In the genomic region with DNA sequence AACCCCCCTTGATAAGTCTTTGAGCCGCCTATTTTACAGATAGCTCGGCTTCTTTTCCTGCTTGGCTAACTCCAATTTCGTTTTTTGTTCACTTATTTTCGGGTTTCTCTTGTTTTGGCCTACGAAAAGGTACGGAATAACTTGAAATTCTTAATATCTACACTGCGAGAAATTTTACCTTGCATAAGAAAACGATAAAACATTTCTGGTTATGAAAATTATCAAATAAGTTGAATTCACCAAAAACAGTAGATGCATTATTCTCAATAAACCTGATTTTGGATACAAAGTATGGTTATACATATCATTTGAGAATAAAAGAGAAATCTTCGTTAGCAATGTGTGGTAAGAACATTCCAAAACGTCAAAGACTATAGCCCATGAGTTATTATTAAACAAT, we compare ENCODE assay signal across 1 fruit fly cellular context.
TF ChIP-seq lines count a peak whose summit lies in the region.

No protein-coding gene starts in this region.

TF ChIP-seq in whole organism, embryonic, 481 proteins besides CTCF, POLR2A, EP300 and RAD21 (continued from another document and continues in another):
- TF ChIP-seq E2f2 (GFP tag; IDR thresholded peaks at IDR 0.05; lab: Robert Waterston, UW) = no peak
- no peak for TF ChIP-seq CG34422 (GFP tag; IDR thresholded peaks at IDR 0.05; lab: Robert Waterston, UW)
- TF ChIP-seq gce (GFP tag; IDR thresholded peaks at IDR 0.05; lab: Robert Waterston, UW) = no peak
- no peak for TF ChIP-seq hth (optimal IDR thresholded peaks at IDR 0.05; lab: Kevin White, UChicago)
- TF ChIP-seq CG4730 (GFP tag; IDR thresholded peaks at IDR 0.05; lab: Robert Waterston, UW) = no peak
- no peak for TF ChIP-seq CG15601 (tag; optimal IDR thresholded peaks at IDR 0.05; lab: Kevin White, UChicago)
- no peak for TF ChIP-seq CG17612 (GFP tag; IDR thresholded peaks at IDR 0.05; lab: Robert Waterston, UW)
- peak; percentile 68 for TF ChIP-seq unpg (GFP tag; optimal IDR thresholded peaks at IDR 0.05; lab: Kevin White, UChicago)
- peak; percentile 52 for TF ChIP-seq CG1603 (tag; optimal IDR thresholded peaks at IDR 0.05; lab: Kevin White, UChicago)
- TF ChIP-seq CG18619 (GFP tag; optimal IDR thresholded peaks at IDR 0.05; lab: Kevin White, UChicago) = no peak
- no peak for TF ChIP-seq br (optimal IDR thresholded peaks at IDR 0.05; lab: Kevin White, UChicago)
- TF ChIP-seq unc-4 (GFP tag; IDR thresholded peaks at IDR 0.05; lab: Robert Waterston, UW; ENCODE audit: partially characterized antibody) = no peak
- no peak for TF ChIP-seq z (GFP tag; IDR thresholded peaks at IDR 0.05; lab: Robert Waterston, UW)
- 0 out of 3 replicates have a peak, but pooled peaks have one; percentile 11 for TF ChIP-seq ci (GFP tag; IDR thresholded peaks at IDR 0.05; lab: Robert Waterston, UW)
- no peak for TF ChIP-seq seq (GFP tag; IDR thresholded peaks at IDR 0.05; lab: Robert Waterston, UW)
- TF ChIP-seq CG2129 (GFP tag; IDR thresholded peaks at IDR 0.05; lab: Robert Waterston, UW; ENCODE audit: partially characterized antibody) = no peak
- TF ChIP-seq MTF-1 (GFP tag; optimal IDR thresholded peaks at IDR 0.05; lab: Kevin White, UChicago; ENCODE audit: borderline replicate concordance) = no peak
- no peak for TF ChIP-seq CG10321 (GFP tag; IDR thresholded peaks at IDR 0.05; lab: Robert Waterston, UW)
- no peak for TF ChIP-seq CG8478 (optimal IDR thresholded peaks at IDR 0.05; lab: Kevin White, UChicago)
- no peak for TF ChIP-seq HLHmδ (GFP tag; optimal IDR thresholded peaks at IDR 0.05; lab: Kevin White, UChicago)
- TF ChIP-seq hkb (optimal IDR thresholded peaks at IDR 0.05; lab: Kevin White, UChicago) = no peak
- no peak for TF ChIP-seq hkb (GFP tag; IDR thresholded peaks at IDR 0.05; lab: Robert Waterston, UW)
- TF ChIP-seq zfh2 (GFP tag; optimal IDR thresholded peaks at IDR 0.05; lab: Kevin White, UChicago) = no peak
- TF ChIP-seq kni (GFP tag; optimal IDR thresholded peaks at IDR 0.05; lab: Kevin White, UChicago) = no peak
- peak in 1 of 2 experiments; percentile 59 for TF ChIP-seq eve (GFP tag; optimal IDR thresholded peaks at IDR 0.05; lab: Kevin White, UChicago)
- TF ChIP-seq Dref (GFP tag; IDR thresholded peaks at IDR 0.05; lab: Robert Waterston, UW) = no peak
- TF ChIP-seq CG12299 (tag; optimal IDR thresholded peaks at IDR 0.05; lab: Kevin White, UChicago) = no peak
- TF ChIP-seq CG4282 (GFP tag; optimal IDR thresholded peaks at IDR 0.05; lab: Kevin White, UChicago) = no peak
- no peak for TF ChIP-seq Awh (GFP tag; IDR thresholded peaks at IDR 0.05; lab: Robert Waterston, UW)
- TF ChIP-seq org-1 (GFP tag; optimal IDR thresholded peaks at IDR 0.05; lab: Kevin White, UChicago) = no peak
- TF ChIP-seq dmrt11E (tag; optimal IDR thresholded peaks at IDR 0.05; lab: Kevin White, UChicago) = peak; percentile 66
- TF ChIP-seq Ets97D (GFP tag; optimal IDR thresholded peaks at IDR 0.05; lab: Kevin White, UChicago) = no peak
- peak; percentile 19 for TF ChIP-seq gcm (GFP tag; optimal IDR thresholded peaks at IDR 0.05; lab: Kevin White, UChicago)
- TF ChIP-seq fd64A (GFP tag; optimal IDR thresholded peaks at IDR 0.05; lab: Kevin White, UChicago) = no peak
- no peak for TF ChIP-seq CG17186 (GFP tag; optimal IDR thresholded peaks at IDR 0.05; lab: Kevin White, UChicago)
- TF ChIP-seq Bteb2 (GFP tag; optimal IDR thresholded peaks at IDR 0.05; lab: Kevin White, UChicago) = no peak
- no peak for TF ChIP-seq hb (GFP tag; IDR thresholded peaks at IDR 0.05; lab: Robert Waterston, UW; ENCODE audit: partially characterized antibody)
- TF ChIP-seq crol (GFP tag; IDR thresholded peaks at IDR 0.05; lab: Robert Waterston, UW) = no peak
- no peak for TF ChIP-seq abd-A (tag; optimal IDR thresholded peaks at IDR 0.05; lab: Kevin White, UChicago)
- no peak for TF ChIP-seq Hr39 (optimal IDR thresholded peaks at IDR 0.05; lab: Kevin White, UChicago)
- no peak for TF ChIP-seq H15 (GFP tag; IDR thresholded peaks at IDR 0.05; lab: Robert Waterston, UW)
- TF ChIP-seq D (optimal IDR thresholded peaks at IDR 0.05; lab: Kevin White, UChicago) = no peak
- TF ChIP-seq D (GFP tag; optimal IDR thresholded peaks at IDR 0.05; lab: Kevin White, UChicago) = peak; percentile 35
- TF ChIP-seq grn (GFP tag; optimal IDR thresholded peaks at IDR 0.05; lab: Kevin White, UChicago) = no peak
- no peak for TF ChIP-seq ssp (GFP tag; IDR thresholded peaks at IDR 0.05; lab: Robert Waterston, UW)
- no peak for TF ChIP-seq ken (GFP tag; IDR thresholded peaks at IDR 0.05; lab: Robert Waterston, UW)
- TF ChIP-seq CG10979 (tag; optimal IDR thresholded peaks at IDR 0.05; lab: Kevin White, UChicago) = peak; percentile 59
- TF ChIP-seq pan (optimal IDR thresholded peaks at IDR 0.05; lab: Kevin White, UChicago) = no peak
- TF ChIP-seq pan (GFP tag; optimal IDR thresholded peaks at IDR 0.05 in 1 of 2, IDR thresholded peaks at IDR 0.05 in 1 of 2) = no peak
- no peak for TF ChIP-seq ERR (GFP tag; optimal IDR thresholded peaks at IDR 0.05; lab: Kevin White, UChicago)
- TF ChIP-seq CG1233 (GFP tag; optimal IDR thresholded peaks at IDR 0.05; lab: Kevin White, UChicago) = no peak
- TF ChIP-seq PHDP (tag; optimal IDR thresholded peaks at IDR 0.05; lab: Kevin White, UChicago) = peak; percentile 50
- TF ChIP-seq Atf6 (GFP tag; IDR thresholded peaks at IDR 0.05; lab: Robert Waterston, UW) = no peak
- TF ChIP-seq CG8924 (tag; optimal IDR thresholded peaks at IDR 0.05; lab: Kevin White, UChicago) = no peak
- TF ChIP-seq sug (tag; optimal IDR thresholded peaks at IDR 0.05; lab: Kevin White, UChicago) = no peak
- TF ChIP-seq CG34224 (GFP tag; IDR thresholded peaks at IDR 0.05; lab: Robert Waterston, UW; ENCODE audit: partially characterized antibody) = no peak
- no peak for TF ChIP-seq ftz-f1 (GFP tag; optimal IDR thresholded peaks at IDR 0.05; lab: Kevin White, UChicago)
- peak; percentile 7 for TF ChIP-seq Abd-B (GFP tag; optimal IDR thresholded peaks at IDR 0.05; lab: Kevin White, UChicago)
- no peak for TF ChIP-seq NfI (GFP tag; optimal IDR thresholded peaks at IDR 0.05; lab: Kevin White, UChicago)
- no peak for TF ChIP-seq Rx (GFP tag; IDR thresholded peaks at IDR 0.05; lab: Robert Waterston, UW)
- no peak for TF ChIP-seq Vsx1 (GFP tag; optimal IDR thresholded peaks at IDR 0.05; lab: Kevin White, UChicago)
- TF ChIP-seq Dek (tag; optimal IDR thresholded peaks at IDR 0.05; lab: Kevin White, UChicago) = no peak
- no peak for TF ChIP-seq Tbp (GFP tag; optimal IDR thresholded peaks at IDR 0.05; lab: Kevin White, UChicago)
- TF ChIP-seq yki (optimal IDR thresholded peaks at IDR 0.05; lab: Kevin White, UChicago) = no peak
- TF ChIP-seq vvl (GFP tag; IDR thresholded peaks at IDR 0.05; lab: Robert Waterston, UW) = peak; percentile 34; the same call in 1 of the 2 replicates
- no peak for TF ChIP-seq da (GFP tag; optimal IDR thresholded peaks at IDR 0.05; lab: Kevin White, UChicago)
- no peak for TF ChIP-seq CG13624 (GFP tag; optimal IDR thresholded peaks at IDR 0.05; lab: Kevin White, UChicago)
- no peak for TF ChIP-seq toy (GFP tag; IDR thresholded peaks at IDR 0.05; lab: Robert Waterston, UW)
- no peak for TF ChIP-seq wek (GFP tag; optimal IDR thresholded peaks at IDR 0.05; lab: Kevin White, UChicago)
- no peak for TF ChIP-seq CG32772 (GFP tag; IDR thresholded peaks at IDR 0.05; lab: Robert Waterston, UW)
- TF ChIP-seq Bgb (GFP tag; IDR thresholded peaks at IDR 0.05; lab: Robert Waterston, UW; ENCODE audit: partially characterized antibody) = no peak
- peak; percentile 60 for TF ChIP-seq dmrt99B (tag; optimal IDR thresholded peaks at IDR 0.05; lab: Kevin White, UChicago)
- peak; percentile 21 for TF ChIP-seq Sox100B (GFP tag; optimal IDR thresholded peaks at IDR 0.05; lab: Kevin White, UChicago)
- peak; percentile 52 for TF ChIP-seq row (GFP tag; IDR thresholded peaks at IDR 0.05; lab: Robert Waterston, UW)
- no peak for TF ChIP-seq Side (GFP tag; optimal IDR thresholded peaks at IDR 0.05; lab: Kevin White, UChicago)
- TF ChIP-seq jumu (GFP tag; optimal IDR thresholded peaks at IDR 0.05; lab: Kevin White, UChicago) = no peak
- no peak for TF ChIP-seq CG4617 (GFP tag; optimal IDR thresholded peaks at IDR 0.05; lab: Kevin White, UChicago; ENCODE audit: borderline replicate concordance)
- 0 out of 2 replicates have a peak, but pooled peaks have one; percentile 6 for TF ChIP-seq CG1024 (GFP tag; IDR thresholded peaks at IDR 0.05; lab: Robert Waterston, UW)
- TF ChIP-seq CG7372 (GFP tag; IDR thresholded peaks at IDR 0.05; lab: Robert Waterston, UW) = no peak
- TF ChIP-seq az2 (GFP tag; optimal IDR thresholded peaks at IDR 0.05; lab: Kevin White, UChicago) = no peak
- no peak for TF ChIP-seq chinmo (GFP tag; IDR thresholded peaks at IDR 0.05; lab: Robert Waterston, UW; ENCODE audit: partially characterized antibody)
- TF ChIP-seq rib (GFP tag; IDR thresholded peaks at IDR 0.05; lab: Robert Waterston, UW) = no peak
- no peak for TF ChIP-seq B-H2 (GFP tag; optimal IDR thresholded peaks at IDR 0.05; lab: Kevin White, UChicago)
- TF ChIP-seq Ets65A (GFP tag; lab: Kevin White, UChicago) = no peak
- no peak for TF ChIP-seq CG18764 (GFP tag; optimal IDR thresholded peaks at IDR 0.05; lab: Kevin White, UChicago)
- TF ChIP-seq CG7786 (GFP tag; optimal IDR thresholded peaks at IDR 0.05; lab: Kevin White, UChicago) = no peak
- peak; percentile 37 for TF ChIP-seq Spps (tag; optimal IDR thresholded peaks at IDR 0.05; lab: Kevin White, UChicago)
- no peak for TF ChIP-seq Nf-YC (tag; optimal IDR thresholded peaks at IDR 0.05; lab: Kevin White, UChicago)
- TF ChIP-seq CG6765 (GFP tag; optimal IDR thresholded peaks at IDR 0.05; lab: Kevin White, UChicago) = no peak
- no peak for TF ChIP-seq CG7928 (GFP tag; optimal IDR thresholded peaks at IDR 0.05; lab: Kevin White, UChicago)
- TF ChIP-seq HHEX (GFP tag; optimal IDR thresholded peaks at IDR 0.05; lab: Kevin White, UChicago) = no peak
- TF ChIP-seq CG30431 (GFP tag; optimal IDR thresholded peaks at IDR 0.05; lab: Kevin White, UChicago) = no peak
- TF ChIP-seq danr (GFP tag; IDR thresholded peaks at IDR 0.05; lab: Robert Waterston, UW) = no peak
- no peak for TF ChIP-seq cwo (GFP tag; optimal IDR thresholded peaks at IDR 0.05; lab: Kevin White, UChicago)
- TF ChIP-seq gcm2 (GFP tag; optimal IDR thresholded peaks at IDR 0.05; lab: Kevin White, UChicago) = no peak
- TF ChIP-seq CG8290 (GFP tag; optimal IDR thresholded peaks at IDR 0.05; lab: Kevin White, UChicago) = no peak
- TF ChIP-seq CG8290 (tag; optimal IDR thresholded peaks at IDR 0.05; lab: Kevin White, UChicago) = peak in 1 of 2 experiments; percentile 5
- no peak for TF ChIP-seq pzg (GFP tag; optimal IDR thresholded peaks at IDR 0.05; lab: Kevin White, UChicago)
- TF ChIP-seq CG2889 (GFP tag; IDR thresholded peaks at IDR 0.05; lab: Robert Waterston, UW) = no peak
- TF ChIP-seq kah (GFP tag; optimal IDR thresholded peaks at IDR 0.05; lab: Kevin White, UChicago) = no peak
- no peak for TF ChIP-seq p53 (GFP tag; optimal IDR thresholded peaks at IDR 0.05; lab: Kevin White, UChicago)
- no peak for TF ChIP-seq CG7987 (GFP tag; optimal IDR thresholded peaks at IDR 0.05; lab: Kevin White, UChicago)
- TF ChIP-seq Ssrp (tag; optimal IDR thresholded peaks at IDR 0.05; lab: Kevin White, UChicago) = peak; percentile 35
- TF ChIP-seq salm (tag; optimal IDR thresholded peaks at IDR 0.05; lab: Kevin White, UChicago) = no peak
- TF ChIP-seq Oli (tag; optimal IDR thresholded peaks at IDR 0.05; lab: Kevin White, UChicago) = peak; percentile 38
- TF ChIP-seq CG11398 (GFP tag; optimal IDR thresholded peaks at IDR 0.05; lab: Kevin White, UChicago) = no peak
- TF ChIP-seq CG11247 (GFP tag; IDR thresholded peaks at IDR 0.05; lab: Robert Waterston, UW) = no peak
- TF ChIP-seq gsb-n (tag; optimal IDR thresholded peaks at IDR 0.05; lab: Kevin White, UChicago) = peak; percentile 30
- TF ChIP-seq gem (tag; optimal IDR thresholded peaks at IDR 0.05; lab: Kevin White, UChicago) = peak; percentile 73
- TF ChIP-seq insv (GFP tag; optimal IDR thresholded peaks at IDR 0.05; lab: Kevin White, UChicago) = no peak
- no peak for TF ChIP-seq HLH54F (GFP tag; optimal IDR thresholded peaks at IDR 0.05; lab: Kevin White, UChicago)
- TF ChIP-seq CG11695 (GFP tag; IDR thresholded peaks at IDR 0.05; lab: Robert Waterston, UW) = peak; percentile 42; the same call in 1 of the 3 replicates
- no peak for TF ChIP-seq vnd (GFP tag; IDR thresholded peaks at IDR 0.05; lab: Robert Waterston, UW; ENCODE audit: partially characterized antibody)
- no peak for TF ChIP-seq GATAe (GFP tag; conservative IDR thresholded peaks at IDR 0.05; lab: Robert Waterston, UW)
- peak; percentile 77 for TF ChIP-seq zf30C (GFP tag; optimal IDR thresholded peaks at IDR 0.05; lab: Kevin White, UChicago)
- no peak for TF ChIP-seq cg (GFP tag; optimal IDR thresholded peaks at IDR 0.05; lab: Kevin White, UChicago)
- no peak for TF ChIP-seq jigr1 (GFP tag; IDR thresholded peaks at IDR 0.05; lab: Robert Waterston, UW)
- peak; percentile 25 for TF ChIP-seq zen (tag; optimal IDR thresholded peaks at IDR 0.05; lab: Kevin White, UChicago)
- peak; percentile 44 for TF ChIP-seq CG17829 (tag; optimal IDR thresholded peaks at IDR 0.05; lab: Kevin White, UChicago)
- TF ChIP-seq Med (GFP tag; lab: Kevin White, UChicago) = peak; percentile 81
- TF ChIP-seq Fer3 (tag; optimal IDR thresholded peaks at IDR 0.05; lab: Kevin White, UChicago) = no peak
- TF ChIP-seq wor (GFP tag; IDR thresholded peaks at IDR 0.05; lab: Robert Waterston, UW) = no peak
- TF ChIP-seq CG13287 (GFP tag; IDR thresholded peaks at IDR 0.05; lab: Robert Waterston, UW; ENCODE audit: partially characterized antibody) = no peak
- peak; percentile 31 for TF ChIP-seq CG15269 (tag; optimal IDR thresholded peaks at IDR 0.05; lab: Kevin White, UChicago)
- TF ChIP-seq sim (GFP tag; IDR thresholded peaks at IDR 0.05; lab: Robert Waterston, UW) = no peak
- TF ChIP-seq Doc3 (GFP tag; IDR thresholded peaks at IDR 0.05; lab: Robert Waterston, UW; ENCODE audit: partially characterized antibody) = no peak
- no peak for TF ChIP-seq al (GFP tag; IDR thresholded peaks at IDR 0.05; lab: Robert Waterston, UW)
- TF ChIP-seq CG2116 (GFP tag; optimal IDR thresholded peaks at IDR 0.05; lab: Kevin White, UChicago) = peak; percentile 12
- peak; percentile 7 for TF ChIP-seq CG6254 (GFP tag; optimal IDR thresholded peaks at IDR 0.05; lab: Kevin White, UChicago)
- TF ChIP-seq tup (GFP tag; optimal IDR thresholded peaks at IDR 0.05; lab: Kevin White, UChicago) = no peak
- TF ChIP-seq mld (GFP tag; IDR thresholded peaks at IDR 0.05; lab: Robert Waterston, UW; ENCODE audit: partially characterized antibody) = no peak
- no peak for TF ChIP-seq crp (GFP tag; optimal IDR thresholded peaks at IDR 0.05; lab: Kevin White, UChicago)
- no peak for TF ChIP-seq CG12104 (GFP tag; optimal IDR thresholded peaks at IDR 0.05; lab: Kevin White, UChicago)
